Fruit fly (Drosophila melanogaster): ENCODE data around the gene Cpr12A.

Cpr12A gene

DNA sequence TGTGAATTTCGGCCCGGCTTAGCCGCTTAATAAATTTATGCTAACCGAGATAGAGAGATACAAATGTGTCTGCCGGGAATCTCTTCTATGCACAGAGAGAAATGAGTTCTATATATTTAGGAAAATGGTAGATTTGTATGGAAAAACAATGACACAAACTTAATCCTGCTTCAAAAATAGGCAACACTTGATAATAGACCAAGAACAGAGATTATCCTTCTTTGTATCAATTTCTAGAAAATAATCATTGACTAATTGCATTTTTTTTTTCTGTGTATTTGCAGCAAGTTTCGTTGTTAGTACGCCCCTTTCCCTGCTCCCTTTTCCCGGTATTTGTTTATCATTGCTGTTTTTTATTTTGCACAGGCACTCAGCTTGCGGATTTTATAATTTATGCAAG, 4.0 kb upstream of the Cpr12A start (continued):
- TF ChIP-seq Hr4 (GFP tag; optimal IDR thresholded peaks at IDR 0.05) (no peak), fd59A (GFP tag; optimal IDR thresholded peaks at IDR 0.05) (no peak), Sox14 (GFP tag; optimal IDR thresholded peaks at IDR 0.05) (no peak), Hr38 (GFP tag; optimal IDR thresholded peaks at IDR 0.05) (no peak), CG16779 (tag; optimal IDR thresholded peaks at IDR 0.05) (no peak), CG6854 (GFP tag; optimal IDR thresholded peaks at IDR 0.05) (no peak), CG11762 (GFP tag; optimal IDR thresholded peaks at IDR 0.05; ENCODE audit: insufficient read depth) (no peak), vri (GFP tag; optimal IDR thresholded peaks at IDR 0.05) (peak; percentile 39), Ets96B (tag; optimal IDR thresholded peaks at IDR 0.05) (no peak), Sox15 (GFP tag; optimal IDR thresholded peaks at IDR 0.05) (no peak), CG31627 (GFP tag; optimal IDR thresholded peaks at IDR 0.05) (peak; percentile 57), CG9139 (GFP tag; optimal IDR thresholded peaks at IDR 0.05) (no peak), CG6792 (GFP tag; optimal IDR thresholded peaks at IDR 0.05) (no peak), eg (GFP tag; IDR thresholded peaks at IDR 0.05) (no peak), esn (GFP tag; optimal IDR thresholded peaks at IDR 0.05) (peak; percentile 56), Smox (GFP tag; optimal IDR thresholded peaks at IDR 0.05) (peak; percentile 37), OdsH (GFP tag; optimal IDR thresholded peaks at IDR 0.05) (peak; percentile 25), CG6808 (GFP tag; optimal IDR thresholded peaks at IDR 0.05) (no peak), Eip78C (GFP tag) (peak; percentile 77), fkh (GFP tag; optimal IDR thresholded peaks at IDR 0.05) (no peak), CG3032 (tag; optimal IDR thresholded peaks at IDR 0.05) (no peak), Gug (GFP tag; IDR thresholded peaks at IDR 0.05) (no peak), Sox102F (GFP tag; optimal IDR thresholded peaks at IDR 0.05) (peak; percentile 6), Lpt (GFP tag; optimal IDR thresholded peaks at IDR 0.05) (no peak), dsx (GFP tag; optimal IDR thresholded peaks at IDR 0.05; ENCODE audit: poor library complexity, severe bottlenecking) (no peak), topi (GFP tag; optimal IDR thresholded peaks at IDR 0.05) (peak; percentile 58), CG8319 (GFP tag; optimal IDR thresholded peaks at IDR 0.05) (no peak), CG32006 (GFP tag; optimal IDR thresholded peaks at IDR 0.05) (no peak), salr (GFP tag; optimal IDR thresholded peaks at IDR 0.05) (no peak), dac (GFP tag; optimal IDR thresholded peaks at IDR 0.05) (no peak), Ets21C (GFP tag; optimal IDR thresholded peaks at IDR 0.05) (peak; percentile 31)

DNA sequence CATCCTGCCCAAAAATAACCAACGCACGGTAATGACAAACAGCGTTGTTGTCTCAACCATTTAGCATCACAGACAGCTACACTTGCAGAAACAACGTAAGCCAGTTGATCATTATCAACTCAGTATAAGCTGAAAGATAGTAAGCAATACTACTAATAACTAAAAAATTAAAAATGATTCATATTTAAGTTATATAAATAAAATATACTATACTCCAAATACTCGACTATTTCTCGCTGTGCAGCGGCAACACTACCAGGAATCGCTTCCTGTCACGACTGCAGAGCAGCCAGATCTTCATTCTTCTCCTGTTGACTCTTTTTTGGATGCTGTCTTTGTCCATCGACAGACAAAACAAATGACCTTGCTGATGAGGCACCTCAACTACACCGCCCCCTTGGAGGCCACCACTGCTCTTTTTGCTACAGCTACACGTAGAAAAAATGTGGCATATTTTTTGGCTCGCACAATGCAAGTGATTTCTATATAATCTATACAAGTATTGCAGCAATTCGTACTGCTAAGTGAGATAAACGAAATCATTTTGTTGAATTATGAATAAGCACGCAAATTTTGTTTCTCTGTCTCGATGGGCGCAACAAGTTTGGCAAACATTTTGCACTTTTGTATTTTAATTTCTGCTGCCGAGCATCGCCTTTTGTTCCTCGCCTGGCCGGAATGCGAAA, 2.4 kb upstream of the Cpr12A start:
- TF ChIP-seq lz (GFP tag; optimal IDR thresholded peaks at IDR 0.05) (peak; percentile 70), dac (GFP tag; optimal IDR thresholded peaks at IDR 0.05) (no peak), Met (GFP tag; optimal IDR thresholded peaks at IDR 0.05) (peak; percentile 80), acj6 (GFP tag; optimal IDR thresholded peaks at IDR 0.05) (peak; percentile 22), CG6792 (GFP tag; optimal IDR thresholded peaks at IDR 0.05) (peak; percentile 49), CG15336 (GFP tag; IDR thresholded peaks at IDR 0.05) (peak; percentile 9; the same call in 1 of the 2 replicates), vri (GFP tag; optimal IDR thresholded peaks at IDR 0.05) (peak; percentile 20), CG6276 (GFP tag; optimal IDR thresholded peaks at IDR 0.05) (no peak), CG34406 (GFP tag; optimal IDR thresholded peaks at IDR 0.05) (peak; percentile 34), CG6808 (GFP tag; optimal IDR thresholded peaks at IDR 0.05) (peak; percentile 29), pdm3 (GFP tag; optimal IDR thresholded peaks at IDR 0.05) (peak; percentile 35), Gug (GFP tag; IDR thresholded peaks at IDR 0.05) (no peak; the same call in 1 of the 2 replicates), CG10669 (GFP tag; optimal IDR thresholded peaks at IDR 0.05) (peak; percentile 45), fkh (GFP tag; optimal IDR thresholded peaks at IDR 0.05) (no peak), esn (GFP tag; optimal IDR thresholded peaks at IDR 0.05) (peak; percentile 78), dsx (GFP tag; optimal IDR thresholded peaks at IDR 0.05; ENCODE audit: poor library complexity, severe bottlenecking) (peak; percentile 30), Blimp-1 (GFP tag; optimal IDR thresholded peaks at IDR 0.05) (peak; percentile 32), Ets21C (GFP tag; optimal IDR thresholded peaks at IDR 0.05) (peak; percentile 40), Sox14 (GFP tag; optimal IDR thresholded peaks at IDR 0.05) (peak; percentile 63), CG1621 (tag; optimal IDR thresholded peaks at IDR 0.05) (no peak), CG8319 (GFP tag; optimal IDR thresholded peaks at IDR 0.05) (no peak), Hr4 (GFP tag; optimal IDR thresholded peaks at IDR 0.05) (no peak), ss (GFP tag; optimal IDR thresholded peaks at IDR 0.05) (peak; percentile 30 to 38), fd59A (GFP tag; optimal IDR thresholded peaks at IDR 0.05) (no peak), Lpt (GFP tag; optimal IDR thresholded peaks at IDR 0.05) (no peak), CG10631 (GFP tag; optimal IDR thresholded peaks at IDR 0.05) (peak; percentile 54), CG6854 (GFP tag; optimal IDR thresholded peaks at IDR 0.05) (peak; percentile 7), topi (GFP tag; optimal IDR thresholded peaks at IDR 0.05) (peak; percentile 81), Eip78C (GFP tag) (peak; percentile 79), CG31627 (GFP tag; optimal IDR thresholded peaks at IDR 0.05) (peak; percentile 75), CG11902 (GFP tag; optimal IDR thresholded peaks at IDR 0.05) (peak; percentile 19), achi (GFP tag; optimal IDR thresholded peaks at IDR 0.05) (peak; percentile 43), salr (GFP tag; optimal IDR thresholded peaks at IDR 0.05) (peak in 1 of 2 experiments; percentile 6), fd85E (GFP tag; optimal IDR thresholded peaks at IDR 0.05) (no peak)
